Worm (Caenorhabditis elegans) whole organism, L4/young adult: Measurements from ENCODE around the gene R12C12.6.
"Not testable (repeated sequence)": the region's sequence is repeated elsewhere in the genome, so short reads cannot be mapped to it uniquely, and the experiment has no call there.

Experiments
- W03F9.2 ChIP-seq: fragments of 150-350 bp; optimal IDR thresholded peaks from 2 replicates; lab custom pipeline; 2014; ENCODE audit warnings: missing biosample characterization, missing genetic modification characterization
- dao-5 ChIP-seq: sonication (generic microtip); optimal IDR thresholded peaks from 2 replicates; lab custom pipeline; 2016; ENCODE audit warnings: missing genotype, missing genetic modification characterization, moderate library complexity, missing compliant biosample characterization
- him-1 ChIP-seq: sonication (generic microtip); optimal IDR thresholded peaks from 2 replicates; lab custom pipeline; 2016; ENCODE audit warnings: missing genotype, missing genetic modification reagents, missing genetic modification characterization, missing compliant biosample characterization

ce11 chrII:6014057-6014456, 33.6 kb downstream of the R12C12.6 start, which contains the start of gene ZK84.2:
- not testable (repeated sequence) for TF ChIP-seq him-1, W03F9.2, dao-5 (tag; lab: Kevin White, UChicago)
